Worm (Caenorhabditis elegans): ENCODE data around the gene C37C3.9.

- TF ChIP-seq ama-1 (optimal IDR thresholded peaks at IDR 0.05) = no peak
- TF ChIP-seq tra-4 (tag; optimal IDR thresholded peaks at IDR 0.05) = no peak
- no peak for TF ChIP-seq scrt-1 (GFP tag; IDR thresholded peaks at IDR 0.05)
Observed at ce11 chrV:7808444-7808843, 46.1 kb downstream of the C37C3.9 start.

Measured in whole organism, early embryonic.